Fruit fly (Drosophila melanogaster) whole organism, embryonic: Measurements from ENCODE around the gene Swip-1.

ENCODE experiments used
- Adf1 ChIP-seq: fragments of 200-800 bp; sonication (Bioruptor generic); IDR thresholded peaks from 2 replicates; pipeline ENCODE4 v1.3.6; 2022; ENCODE audit warnings: missing biosample characterization, missing genetic modification characterization
- B-H2 ChIP-seq: fragments of 200-800 bp; sonication (Bioruptor generic); optimal IDR thresholded peaks from 2 replicates; lab custom pipeline; 2018; ENCODE audit warnings: missing biosample characterization, mild to moderate bottlenecking, missing genetic modification characterization
- CG11247 ChIP-seq: fragments of 200-800 bp; sonication (Bioruptor generic); IDR thresholded peaks from 2 replicates; pipeline ENCODE4 v1.3.6; 2022; ENCODE audit warnings: missing biosample characterization, missing genetic modification characterization
- CG11695 ChIP-seq: fragments of 200-800 bp; sonication (Bioruptor generic); IDR thresholded peaks from 3 replicates; pipeline ENCODE4 v1.3.6; 2022; ENCODE audit warnings: missing biosample characterization, missing genetic modification characterization
- CG12299 ChIP-seq: fragments of 200-800 bp; sonication (Bioruptor generic); optimal IDR thresholded peaks from 2 replicates; lab custom pipeline; 2018; ENCODE audit warnings: missing biosample characterization, mild to moderate bottlenecking, missing genetic modification characterization
- CG12769 ChIP-seq: fragments of 200-800 bp; sonication (Bioruptor generic); optimal IDR thresholded peaks from 2 replicates; lab custom pipeline; 2019; ENCODE audit warnings: missing biosample characterization, mild to moderate bottlenecking, missing genetic modification characterization, moderate library complexity
- CG1529 ChIP-seq: fragments of 200-800 bp; sonication (Bioruptor generic); optimal IDR thresholded peaks from 3 replicates; lab custom pipeline; 2018; ENCODE audit warnings: missing biosample characterization, missing genetic modification characterization
- CG16779 ChIP-seq: fragments of 200-800 bp; sonication (Bioruptor generic); IDR thresholded peaks from 2 replicates; pipeline ENCODE4 v1.3.6; 2022; ENCODE audit warnings: missing biosample characterization, missing genetic modification characterization
- CG17385 ChIP-seq: fragments of 200-800 bp; sonication (Bioruptor generic); optimal IDR thresholded peaks from 3 replicates; lab custom pipeline; 2018; ENCODE audit warnings: missing biosample characterization, mild to moderate bottlenecking, missing genetic modification characterization
- CG17829 ChIP-seq: fragments of 200-800 bp; optimal IDR thresholded peaks from 2 replicates; lab custom pipeline; 2019; ENCODE audit warnings: missing biosample characterization, mild to moderate bottlenecking, missing genetic modification characterization, moderate library complexity
- CG1832 ChIP-seq: fragments of 200-800 bp; sonication (Bioruptor generic); optimal IDR thresholded peaks from 2 replicates; lab custom pipeline; 2017; ENCODE audit warnings: missing biosample characterization, mild to moderate bottlenecking, missing genetic modification characterization, inconsistent platforms
- CG30020 ChIP-seq: fragments of 200-800 bp; optimal IDR thresholded peaks from 2 replicates; lab custom pipeline; 2019; ENCODE audit warnings: missing biosample characterization, mild to moderate bottlenecking, missing genetic modification characterization, moderate library complexity
- CG31224 ChIP-seq: fragments of 200-800 bp; sonication (Bioruptor generic); IDR thresholded peaks from 2 replicates; pipeline ENCODE4 v1.3.6; 2022; ENCODE audit warnings: missing biosample characterization, missing genetic modification characterization
- CG32772 ChIP-seq: fragments of 200-800 bp; sonication (Bioruptor generic); IDR thresholded peaks from 2 replicates; pipeline ENCODE4 v1.3.6; 2022; ENCODE audit warnings: missing biosample characterization, missing genetic modification characterization
- CG42726 ChIP-seq: fragments of 200-800 bp; sonication (Bioruptor generic); IDR thresholded peaks from 2 replicates; pipeline ENCODE4 v1.3.6; 2022; ENCODE audit warnings: missing biosample characterization, missing genetic modification characterization; ENCODE audit not compliant: partially characterized antibody
- CG6854 ChIP-seq: fragments of 200-800 bp; sonication (Bioruptor generic); optimal IDR thresholded peaks from 3 replicates; lab custom pipeline; 2017; ENCODE audit warnings: missing biosample characterization, mild to moderate bottlenecking, missing genetic modification characterization
- CG7556 ChIP-seq: fragments of 200-800 bp; sonication (Bioruptor generic); optimal IDR thresholded peaks from 2 replicates; lab custom pipeline; 2017; ENCODE audit warnings: missing biosample characterization, mild to moderate bottlenecking, missing genetic modification characterization
- CG8359 ChIP-seq: fragments of 200-800 bp; sonication (Bioruptor generic); optimal IDR thresholded peaks from 2 replicates; lab custom pipeline; 2017; ENCODE audit warnings: missing biosample characterization, mild to moderate bottlenecking, missing genetic modification characterization, borderline replicate concordance
- CG8924 ChIP-seq: fragments of 200-800 bp; optimal IDR thresholded peaks from 3 replicates; lab custom pipeline; 2019; ENCODE audit warnings: missing biosample characterization, mild to moderate bottlenecking, missing genetic modification characterization, moderate library complexity
- CG9727 ChIP-seq: fragments of 200-800 bp; sonication (Bioruptor generic); optimal IDR thresholded peaks from 3 replicates; lab custom pipeline; 2017; ENCODE audit warnings: missing biosample characterization, mild to moderate bottlenecking, missing genetic modification characterization
- CG9797 ChIP-seq: fragments of 200-800 bp; sonication (Bioruptor generic); optimal IDR thresholded peaks from 3 replicates; lab custom pipeline; 2018; ENCODE audit warnings: missing biosample characterization, mild to moderate bottlenecking, missing genetic modification characterization
- CG9817 ChIP-seq: fragments of 200-800 bp; sonication (Bioruptor generic); optimal IDR thresholded peaks from 2 replicates; lab custom pipeline; 2018; ENCODE audit warnings: missing biosample characterization, mild to moderate bottlenecking, missing genetic modification characterization, moderate library complexity
- CoRest ChIP-seq: fragments of 200-800 bp; sonication (Bioruptor generic); optimal IDR thresholded peaks from 3 replicates; lab custom pipeline; 2018; ENCODE audit warnings: missing biosample characterization, mild to moderate bottlenecking, missing genetic modification characterization, moderate library complexity
- D19A ChIP-seq: fragments of 200-800 bp; optimal IDR thresholded peaks from 3 replicates; lab custom pipeline; 2019; ENCODE audit warnings: missing biosample characterization, mild to moderate bottlenecking, missing genetic modification characterization, moderate library complexity
- D19B ChIP-seq: fragments of 200-800 bp; sonication (Bioruptor generic); optimal IDR thresholded peaks from 2 replicates; lab custom pipeline; 2017; ENCODE audit warnings: missing biosample characterization, mild to moderate bottlenecking, missing genetic modification characterization
- Dref ChIP-seq: fragments of 200-800 bp; sonication (Bioruptor generic); IDR thresholded peaks from 2 replicates; pipeline ENCODE4 v1.3.6; 2022; ENCODE audit warnings: missing biosample characterization, missing genetic modification characterization
- Elba2 ChIP-seq: fragments of 200-800 bp; sonication (Bioruptor generic); optimal IDR thresholded peaks from 3 replicates; lab custom pipeline; 2016; ENCODE audit warnings: missing biosample characterization, missing genetic modification characterization
- Kr ChIP-seq: fragments of 200-800 bp; sonication (Bioruptor generic); optimal IDR thresholded peaks from 2 replicates; lab custom pipeline; 2017; ENCODE audit warnings: missing biosample characterization, mild to moderate bottlenecking, missing genetic modification characterization
- Mrtf ChIP-seq: fragments of 200-800 bp; sonication (Bioruptor generic); IDR thresholded peaks from 3 replicates; pipeline ENCODE4 v1.3.6; 2022; ENCODE audit warnings: missing biosample characterization, missing genetic modification characterization
- Nf-YB ChIP-seq: fragments of 200-800 bp; sonication (Bioruptor generic); optimal IDR thresholded peaks from 3 replicates; lab custom pipeline; 2019; ENCODE audit warnings: missing biosample characterization, mild to moderate bottlenecking, missing genetic modification characterization, moderate library complexity
- Oli ChIP-seq: fragments of 200-800 bp; sonication (Bioruptor generic); optimal IDR thresholded peaks from 2 replicates; lab custom pipeline; 2018; ENCODE audit warnings: missing biosample characterization, mild to moderate bottlenecking, missing genetic modification characterization, moderate library complexity
- PHDP ChIP-seq: fragments of 200-800 bp; sonication (Bioruptor generic); optimal IDR thresholded peaks from 3 replicates; lab custom pipeline; 2018; ENCODE audit warnings: missing biosample characterization, mild to moderate bottlenecking, missing genetic modification characterization, moderate library complexity
- Ptx1 ChIP-seq: fragments of 200-800 bp; sonication (Bioruptor generic); IDR thresholded peaks from 2 replicates; pipeline ENCODE4 v1.3.6; 2022; ENCODE audit warnings: missing biosample characterization, missing genetic modification characterization
- Vsx1 ChIP-seq: fragments of 200-800 bp; sonication (Bioruptor generic); optimal IDR thresholded peaks from 2 replicates; lab custom pipeline; 2017; ENCODE audit warnings: missing biosample characterization, mild to moderate bottlenecking, missing genetic modification characterization, missing genetic modification reagents
- bab2 ChIP-seq: fragments of 200-800 bp; sonication (Bioruptor generic); optimal IDR thresholded peaks from 2 replicates; lab custom pipeline; 2016; ENCODE audit warnings: missing biosample characterization, missing genetic modification characterization
- cas ChIP-seq: fragments of 200-800 bp; sonication (Bioruptor generic); IDR thresholded peaks from 2 replicates; pipeline ENCODE4 v1.3.6; 2022; ENCODE audit warnings: missing biosample characterization, missing genetic modification characterization
- chinmo ChIP-seq: fragments of 200-800 bp; sonication (Bioruptor generic); IDR thresholded peaks from 4 replicates; pipeline ENCODE4 v1.3.6; 2022; ENCODE audit warnings: missing biosample characterization, missing genetic modification characterization; ENCODE audit not compliant: partially characterized antibody
- ci ChIP-seq: fragments of 200-800 bp; sonication (Bioruptor generic); IDR thresholded peaks from 3 replicates; pipeline ENCODE4 v1.3.6; 2022; ENCODE audit warnings: missing biosample characterization, missing genetic modification characterization
- crp ChIP-seq, 2 experiments: fragments of 200-800 bp; sonication (Bioruptor generic); optimal IDR thresholded peaks; 2 replicates in 1 of 2; 3 replicates in 1 of 2; lab custom pipeline; 2017; ENCODE audit warnings: missing biosample characterization in 2 of 2, missing genetic modification characterization in 2 of 2, mild to moderate bottlenecking in 1 of 2, moderate library complexity in 1 of 2
- en ChIP-seq: fragments of 200-800 bp; sonication (Bioruptor generic); optimal IDR thresholded peaks from 2 replicates; lab custom pipeline; 2016; ENCODE audit warnings: missing biosample characterization, missing genetic modification characterization
- gro ChIP-seq: fragments of 200-800 bp; sonication (Bioruptor generic); optimal IDR thresholded peaks from 2 replicates; lab custom pipeline; 2016; ENCODE audit warnings: missing biosample characterization, missing genetic modification characterization
- lab ChIP-seq: fragments of 200-800 bp; sonication (Bioruptor generic); optimal IDR thresholded peaks from 3 replicates; lab custom pipeline; 2017; ENCODE audit warnings: missing biosample characterization, missing genetic modification characterization, mild to moderate bottlenecking, moderate library complexity, missing genetic modification reagents
- nerfin-2 ChIP-seq: fragments of 200-800 bp; sonication (Bioruptor generic); IDR thresholded peaks from 2 replicates; pipeline ENCODE4 v1.3.6; 2022; ENCODE audit warnings: missing biosample characterization, missing genetic modification characterization; ENCODE audit not compliant: partially characterized antibody
- peb ChIP-seq: fragments of 200-800 bp; sonication (Bioruptor generic); IDR thresholded peaks from 2 replicates; pipeline ENCODE4 v1.3.6; 2022; ENCODE audit warnings: missing biosample characterization, missing genetic modification characterization
- pnt ChIP-seq: fragments of 200-800 bp; sonication (Bioruptor generic); optimal IDR thresholded peaks from 3 replicates; lab custom pipeline; 2016; ENCODE audit warnings: missing biosample characterization, missing genetic modification characterization
- pros ChIP-seq: fragments of 200-800 bp; sonication (Bioruptor generic); optimal IDR thresholded peaks from 3 replicates; lab custom pipeline; 2019; ENCODE audit warnings: missing biosample characterization, mild to moderate bottlenecking, missing genetic modification characterization, moderate library complexity
- sd ChIP-seq: fragments of 200-800 bp; sonication (Bioruptor generic); optimal IDR thresholded peaks from 3 replicates; lab custom pipeline; 2018; ENCODE audit warnings: missing biosample characterization, mild to moderate bottlenecking, missing genetic modification characterization, moderate library complexity
- sug ChIP-seq: fragments of 200-800 bp; optimal IDR thresholded peaks from 2 replicates; lab custom pipeline; 2019; ENCODE audit warnings: missing biosample characterization, mild to moderate bottlenecking, missing genetic modification characterization, moderate library complexity
- trem ChIP-seq: fragments of 200-800 bp; optimal IDR thresholded peaks from 3 replicates; lab custom pipeline; 2019; ENCODE audit warnings: missing biosample characterization, mild to moderate bottlenecking, missing genetic modification characterization, moderate library complexity
- vnd ChIP-seq: fragments of 200-800 bp; sonication (Bioruptor generic); IDR thresholded peaks from 3 replicates; pipeline ENCODE4 v1.3.6; 2022; ENCODE audit warnings: missing biosample characterization, missing genetic modification characterization; ENCODE audit not compliant: partially characterized antibody

The Swip-1 gene

DNA sequence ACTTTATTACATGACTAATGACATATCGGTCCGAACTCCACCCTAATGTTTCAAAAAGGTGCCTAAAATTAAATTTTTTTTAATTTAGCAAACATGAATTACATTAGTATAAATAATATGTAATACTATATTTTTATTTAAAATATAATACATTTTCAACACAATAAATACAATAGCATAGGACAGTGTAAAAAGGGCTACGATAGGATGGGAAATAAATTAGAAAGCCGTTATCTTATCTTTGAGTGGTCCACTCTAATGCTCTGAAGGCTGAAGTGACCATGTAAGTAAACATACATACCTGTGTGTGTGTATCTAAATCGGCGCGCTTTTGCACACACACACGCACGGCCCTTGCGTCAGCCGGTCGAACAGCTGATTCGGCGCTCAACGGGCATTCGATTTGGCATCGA is 15.9 kb upstream of the Swip-1 start, which contains the start of gene CG31793 (continued):
- no peak for TF ChIP-seq nerfin-2 (GFP tag; lab: Robert Waterston, UW)
- TF ChIP-seq CG16779 (GFP tag; lab: Robert Waterston, UW), result peak; percentile 3; the same call in 1 of the 2 replicates
- TF ChIP-seq CG12299 (tag; lab: Kevin White, UChicago), result peak; percentile 29
- TF ChIP-seq CG30020, result peak; percentile 4
- peak; percentile 56 for TF ChIP-seq CG6854 (GFP tag; lab: Kevin White, UChicago)
- peak; percentile 34 for TF ChIP-seq sd (tag; lab: Kevin White, UChicago)
- no peak for TF ChIP-seq CG11247 (GFP tag; lab: Robert Waterston, UW)
- peak; percentile 72 for TF ChIP-seq CG7556
- TF ChIP-seq Vsx1 (GFP tag; lab: Kevin White, UChicago), result peak; percentile 4
- no peak for TF ChIP-seq Elba2 (GFP tag; lab: Kevin White, UChicago)
- no peak for TF ChIP-seq en
- TF ChIP-seq B-H2 (GFP tag; lab: Kevin White, UChicago), result peak; percentile 49
- TF ChIP-seq CG12769 (tag; lab: Kevin White, UChicago), result no peak
- TF ChIP-seq Adf1 (GFP tag; lab: Robert Waterston, UW), result peak; percentile 26; the same call in 1 of the 2 replicates
- no peak for TF ChIP-seq Mrtf (GFP tag; lab: Robert Waterston, UW)
- TF ChIP-seq Kr (GFP tag; lab: Kevin White, UChicago), result no peak
- TF ChIP-seq CG9817 (tag; lab: Kevin White, UChicago), result peak; percentile 20
- peak; percentile 68; the same call in 2 of the 3 replicates for TF ChIP-seq CG11695 (GFP tag; lab: Robert Waterston, UW)
- peak; percentile 57 for TF ChIP-seq CG17385 (GFP tag; lab: Kevin White, UChicago)
- TF ChIP-seq bab2 (GFP tag; lab: Kevin White, UChicago), result no peak
- peak; percentile 41; the same call in 1 of the 2 replicates for TF ChIP-seq Ptx1 (GFP tag; lab: Robert Waterston, UW)
- TF ChIP-seq pnt (GFP tag; lab: Kevin White, UChicago), result no peak
- peak; percentile 3 for TF ChIP-seq D19B
- TF ChIP-seq gro, result peak; percentile 28
- TF ChIP-seq ci (GFP tag; lab: Robert Waterston, UW), result peak; percentile 59; the same call in 2 of the 3 replicates
- 0 out of 3 replicates have a peak, but pooled peaks have one; percentile 42 for TF ChIP-seq vnd (GFP tag; lab: Robert Waterston, UW)
- no peak for TF ChIP-seq CG1832 (GFP tag; lab: Kevin White, UChicago)
- peak; percentile 65; the same call in 2 of the 4 replicates for TF ChIP-seq chinmo (GFP tag; lab: Robert Waterston, UW)
- no peak for TF ChIP-seq CG8359 (GFP tag; lab: Kevin White, UChicago)
- no peak for TF ChIP-seq CG42726 (GFP tag; lab: Robert Waterston, UW)
- no peak for TF ChIP-seq peb (GFP tag; lab: Robert Waterston, UW)
- TF ChIP-seq CG17829, result peak; percentile 46
- peak; percentile 75 for TF ChIP-seq PHDP (tag; lab: Kevin White, UChicago)
- peak; percentile 67 for TF ChIP-seq CG8924 (tag; lab: Kevin White, UChicago)
- TF ChIP-seq CG32772 (GFP tag; lab: Robert Waterston, UW), result no peak
- peak; percentile 68 for TF ChIP-seq sug
- TF ChIP-seq lab (GFP tag; lab: Kevin White, UChicago), result peak; percentile 73
- no peak for TF ChIP-seq CG31224
- TF ChIP-seq CG9797, result no peak
- TF ChIP-seq CG9727 (GFP tag; lab: Kevin White, UChicago), result peak; percentile 51
- TF ChIP-seq trem (tag; lab: Kevin White, UChicago), result peak; percentile 14
- TF ChIP-seq Oli (tag; lab: Kevin White, UChicago), result peak; percentile 23
- TF ChIP-seq cas, result 0 out of 2 replicates have a peak, but pooled peaks have one; percentile 38
- TF ChIP-seq pros (GFP tag; lab: Kevin White, UChicago), result no peak
- TF ChIP-seq CG1529 (GFP tag; lab: Kevin White, UChicago), result no peak
- peak; percentile 62 for TF ChIP-seq D19A (tag; lab: Kevin White, UChicago)
- no peak for TF ChIP-seq Dref (GFP tag; lab: Robert Waterston, UW)
- TF ChIP-seq CoRest (tag; lab: Kevin White, UChicago), result peak; percentile 65
- peak; percentile 19 for TF ChIP-seq Nf-YB (GFP tag; lab: Kevin White, UChicago)
- peak in 1 of 2 experiments; percentile 81 for TF ChIP-seq crp (GFP tag; optimal IDR thresholded peaks at IDR 0.05; lab: Kevin White, UChicago)
